Fruit fly (Drosophila melanogaster) whole organism, embryonic: ENCODE results near the gene Datp.

Experiments used
- Antp ChIP-seq: fragments of 200-800 bp; sonication (Bioruptor generic); optimal IDR thresholded peaks from 3 replicates; lab custom pipeline; 2016; ENCODE audit warnings: missing biosample characterization, missing genetic modification characterization
- BEAF-32 ChIP-seq: fragments of 200-800 bp; sonication (Bioruptor generic); optimal IDR thresholded peaks from 3 replicates; lab custom pipeline; 2017; ENCODE audit warnings: missing biosample characterization, missing genetic modification characterization, mild to moderate bottlenecking, moderate library complexity, missing genetic modification reagents
- Bdp1 ChIP-seq: fragments of 200-800 bp; sonication (Bioruptor generic); optimal IDR thresholded peaks from 3 replicates; lab custom pipeline; 2016; ENCODE audit warnings: missing biosample characterization, missing genetic modification characterization
- CG10565 ChIP-seq: fragments of 200-800 bp; sonication (Bioruptor generic); optimal IDR thresholded peaks from 3 replicates; lab custom pipeline; 2016; ENCODE audit warnings: missing biosample characterization, mild to moderate bottlenecking, missing genetic modification characterization
- CG10959 ChIP-seq: fragments of 200-800 bp; sonication (Bioruptor generic); IDR thresholded peaks from 2 replicates; pipeline ENCODE4 v1.3.6; 2022; ENCODE audit warnings: missing biosample characterization, missing genetic modification characterization
- CG11085 ChIP-seq: fragments of 200-800 bp; sonication (Bioruptor generic); IDR thresholded peaks from 2 replicates; pipeline ENCODE4 v1.3.6; 2022; ENCODE audit warnings: missing biosample characterization, missing genetic modification characterization
- CG11456 ChIP-seq: fragments of 200-800 bp; sonication (Bioruptor generic); IDR thresholded peaks from 3 replicates; pipeline ENCODE4 v1.3.6; 2022; ENCODE audit warnings: missing biosample characterization, missing genetic modification characterization
- CG11560 ChIP-seq: fragments of 200-800 bp; sonication (Bioruptor generic); IDR thresholded peaks from 3 replicates; pipeline ENCODE4 v1.3.6; 2022; ENCODE audit warnings: missing biosample characterization, missing genetic modification characterization
- CG12299 ChIP-seq: fragments of 200-800 bp; sonication (Bioruptor generic); optimal IDR thresholded peaks from 2 replicates; lab custom pipeline; 2018; ENCODE audit warnings: missing biosample characterization, mild to moderate bottlenecking, missing genetic modification characterization
- CG14965 ChIP-seq: fragments of 200-800 bp; sonication (Bioruptor generic); optimal IDR thresholded peaks from 2 replicates; lab custom pipeline; 2016; ENCODE audit warnings: missing biosample characterization, missing genetic modification characterization, borderline replicate concordance
- CG16815 ChIP-seq: fragments of 200-800 bp; sonication (Bioruptor generic); optimal IDR thresholded peaks from 3 replicates; lab custom pipeline; 2017; ENCODE audit warnings: missing biosample characterization, mild to moderate bottlenecking, missing genetic modification characterization
- CG17328 ChIP-seq: fragments of 200-800 bp; sonication (Bioruptor generic); IDR thresholded peaks from 2 replicates; pipeline ENCODE4 v1.3.6; 2022; ENCODE audit warnings: missing biosample characterization, missing genetic modification characterization
- CG2116 ChIP-seq: fragments of 200-800 bp; sonication (Bioruptor generic); optimal IDR thresholded peaks from 3 replicates; lab custom pipeline; 2018; ENCODE audit warnings: missing biosample characterization, mild to moderate bottlenecking, missing genetic modification characterization
- CG3065 ChIP-seq: fragments of 200-800 bp; sonication (Bioruptor generic); optimal IDR thresholded peaks from 2 replicates; lab custom pipeline; 2016; ENCODE audit warnings: missing biosample characterization, missing genetic modification characterization
- CG3407 ChIP-seq: fragments of 200-800 bp; sonication (Bioruptor generic); optimal IDR thresholded peaks from 2 replicates; lab custom pipeline; 2018; ENCODE audit warnings: missing biosample characterization, mild to moderate bottlenecking, missing genetic modification characterization
- CG34422 ChIP-seq: fragments of 200-800 bp; sonication (Bioruptor generic); IDR thresholded peaks from 3 replicates; pipeline ENCODE4 v1.3.6; 2022; ENCODE audit warnings: missing biosample characterization, missing genetic modification characterization
- CG6765 ChIP-seq: fragments of 200-800 bp; sonication (Bioruptor generic); optimal IDR thresholded peaks from 3 replicates; lab custom pipeline; 2017; ENCODE audit warnings: missing biosample characterization, mild to moderate bottlenecking, missing genetic modification characterization
- CG7987 ChIP-seq: fragments of 200-800 bp; sonication (Bioruptor generic); optimal IDR thresholded peaks from 2 replicates; lab custom pipeline; 2018; ENCODE audit warnings: missing biosample characterization, mild to moderate bottlenecking, missing genetic modification characterization, moderate library complexity
- CG8388 ChIP-seq: fragments of 200-800 bp; sonication (Bioruptor generic); optimal IDR thresholded peaks from 2 replicates; lab custom pipeline; 2019; ENCODE audit warnings: missing biosample characterization, mild to moderate bottlenecking, missing genetic modification characterization, moderate library complexity
- CG9797 ChIP-seq: fragments of 200-800 bp; sonication (Bioruptor generic); optimal IDR thresholded peaks from 3 replicates; lab custom pipeline; 2018; ENCODE audit warnings: missing biosample characterization, mild to moderate bottlenecking, missing genetic modification characterization
- CoRest ChIP-seq: fragments of 200-800 bp; sonication (Bioruptor generic); optimal IDR thresholded peaks from 3 replicates; lab custom pipeline; 2018; ENCODE audit warnings: missing biosample characterization, mild to moderate bottlenecking, missing genetic modification characterization, moderate library complexity
- Deaf1 ChIP-seq: fragments of 200-800 bp; optimal IDR thresholded peaks from 3 replicates; lab custom pipeline; 2019; ENCODE audit warnings: missing biosample characterization, mild to moderate bottlenecking, missing genetic modification characterization, moderate library complexity
- Dek ChIP-seq: fragments of 200-800 bp; sonication (Bioruptor generic); optimal IDR thresholded peaks from 3 replicates; lab custom pipeline; 2019; ENCODE audit warnings: missing biosample characterization, mild to moderate bottlenecking, missing genetic modification characterization, moderate library complexity
- Drgx ChIP-seq: fragments of 200-800 bp; sonication (Bioruptor generic); IDR thresholded peaks from 2 replicates; pipeline ENCODE4 v1.3.6; 2022; ENCODE audit warnings: missing biosample characterization, missing genetic modification characterization
- Fer1 ChIP-seq: fragments of 200-800 bp; sonication (Bioruptor generic); optimal IDR thresholded peaks from 2 replicates; lab custom pipeline; 2017; ENCODE audit warnings: missing biosample characterization, mild to moderate bottlenecking, missing genetic modification characterization
- Fer3 ChIP-seq: fragments of 200-800 bp; sonication (Bioruptor generic); optimal IDR thresholded peaks from 2 replicates; lab custom pipeline; 2018; ENCODE audit warnings: missing biosample characterization, mild to moderate bottlenecking, missing genetic modification characterization, moderate library complexity
- GATAe ChIP-seq: fragments of 200-800 bp; sonication (Bioruptor generic); conservative IDR thresholded peaks from 2 replicates; pipeline ENCODE4 v1.3.6; 2022; ENCODE audit warnings: missing biosample characterization, missing genetic modification characterization
- Gug ChIP-seq: fragments of 200-800 bp; sonication (Bioruptor generic); IDR thresholded peaks from 4 replicates; pipeline ENCODE4 v1.3.6; 2022; ENCODE audit warnings: missing biosample characterization, missing genetic modification characterization
- HHEX ChIP-seq: fragments of 200-800 bp; sonication (Bioruptor generic); optimal IDR thresholded peaks from 3 replicates; lab custom pipeline; 2017; ENCODE audit warnings: missing biosample characterization, mild to moderate bottlenecking, missing genetic modification characterization, missing genetic modification reagents
- HLH3B ChIP-seq: fragments of 200-800 bp; sonication (Bioruptor generic); IDR thresholded peaks from 2 replicates; pipeline ENCODE4 v1.3.6; 2022; ENCODE audit warnings: missing biosample characterization, missing genetic modification characterization
- HmgZ ChIP-seq: fragments of 200-800 bp; sonication (Bioruptor generic); optimal IDR thresholded peaks from 2 replicates; lab custom pipeline; 2018; ENCODE audit warnings: missing biosample characterization, mild to moderate bottlenecking, missing genetic modification characterization
- MBD-R2 ChIP-seq: fragments of 200-800 bp; sonication (Bioruptor generic); IDR thresholded peaks from 2 replicates; pipeline ENCODE4 v1.3.6; 2022; ENCODE audit warnings: missing biosample characterization, missing genetic modification characterization
- Nf-YB ChIP-seq: fragments of 200-800 bp; sonication (Bioruptor generic); optimal IDR thresholded peaks from 3 replicates; lab custom pipeline; 2019; ENCODE audit warnings: missing biosample characterization, mild to moderate bottlenecking, missing genetic modification characterization, moderate library complexity
- Poxn ChIP-seq: fragments of 200-800 bp; sonication (Bioruptor generic); IDR thresholded peaks from 2 replicates; pipeline ENCODE4 v1.3.6; 2022; ENCODE audit warnings: missing biosample characterization, missing genetic modification characterization
- Ptx1 ChIP-seq: fragments of 200-800 bp; sonication (Bioruptor generic); IDR thresholded peaks from 2 replicates; pipeline ENCODE4 v1.3.6; 2022; ENCODE audit warnings: missing biosample characterization, missing genetic modification characterization
- Tbp ChIP-seq: fragments of >200 bp; optimal IDR thresholded peaks from 2 replicates; lab custom pipeline; 2018; ENCODE audit warnings: missing biosample characterization, missing genetic modification characterization
- YL-1 ChIP-seq: fragments of 200-800 bp; sonication (Bioruptor generic); optimal IDR thresholded peaks from 3 replicates; lab custom pipeline; 2017; ENCODE audit warnings: missing biosample characterization, mild to moderate bottlenecking, missing genetic modification characterization
- da ChIP-seq: fragments of 200-800 bp; sonication (Bioruptor generic); optimal IDR thresholded peaks from 2 replicates; lab custom pipeline; 2016; ENCODE audit warnings: missing biosample characterization, missing genetic modification characterization
- exex ChIP-seq: fragments of 200-800 bp; sonication (Bioruptor generic); optimal IDR thresholded peaks from 4 replicates; lab custom pipeline; 2018; ENCODE audit warnings: missing biosample characterization, mild to moderate bottlenecking, missing genetic modification characterization, moderate library complexity
- fd102C ChIP-seq: fragments of 200-800 bp; sonication (Bioruptor generic); optimal IDR thresholded peaks from 2 replicates; lab custom pipeline; 2018; ENCODE audit warnings: missing biosample characterization, mild to moderate bottlenecking, missing genetic modification characterization, moderate library complexity
- gcm2 ChIP-seq: fragments of 200-800 bp; sonication (Bioruptor generic); optimal IDR thresholded peaks from 2 replicates; lab custom pipeline; 2016; ENCODE audit warnings: missing biosample characterization, missing genetic modification characterization
- gem ChIP-seq: fragments of 200-800 bp; sonication (Bioruptor generic); optimal IDR thresholded peaks from 2 replicates; lab custom pipeline; 2019; ENCODE audit warnings: missing biosample characterization, mild to moderate bottlenecking, missing genetic modification characterization, moderate library complexity
- hkb ChIP-seq, 2 experiments: fragments of 200-800 bp in 1 of 2; fragments of >200 bp in 1 of 2; sonication (Bioruptor generic) in 1 of 2; IDR thresholded peaks in 1 of 2; optimal IDR thresholded peaks in 1 of 2; 2 replicates each; pipeline versions ENCODE4 v1.3.6 to Lab custom; 2017 to 2022; ENCODE audit warnings: missing biosample characterization in 1 of 2, missing genetic modification characterization in 1 of 2
- hth ChIP-seq: fragments of >200 bp; optimal IDR thresholded peaks from 2 replicates; lab custom pipeline; 2017; ENCODE audit warnings: inconsistent platforms
- jumu ChIP-seq: fragments of 200-800 bp; sonication (Bioruptor generic); optimal IDR thresholded peaks from 3 replicates; lab custom pipeline; 2016; ENCODE audit warnings: missing biosample characterization, missing genetic modification characterization
- kah ChIP-seq: fragments of 200-800 bp; sonication (Bioruptor generic); optimal IDR thresholded peaks from 2 replicates; lab custom pipeline; 2018; ENCODE audit warnings: missing biosample characterization, mild to moderate bottlenecking, missing genetic modification characterization
- mirr ChIP-seq: fragments of 200-800 bp; sonication (Bioruptor generic); optimal IDR thresholded peaks from 3 replicates; lab custom pipeline; 2018; ENCODE audit warnings: missing biosample characterization, mild to moderate bottlenecking, missing genetic modification characterization
- pan ChIP-seq, 4 experiments: fragments of >200 bp in 3 of 4; fragments of 200-800 bp in 1 of 4; sonication (Bioruptor generic) in 1 of 4; optimal IDR thresholded peaks in 3 of 4; IDR thresholded peaks in 1 of 4; 2 replicates each; pipeline versions ENCODE4 v1.3.6 to Lab custom; 2017 to 2022; ENCODE audit warnings: missing biosample characterization in 2 of 4, missing genetic modification characterization in 2 of 4, mixed read lengths in 1 of 4
- sug ChIP-seq: fragments of 200-800 bp; optimal IDR thresholded peaks from 2 replicates; lab custom pipeline; 2019; ENCODE audit warnings: missing biosample characterization, mild to moderate bottlenecking, missing genetic modification characterization, moderate library complexity
- ttk ChIP-seq: fragments of 200-800 bp; sonication (Bioruptor generic); IDR thresholded peaks from 2 replicates; pipeline ENCODE4 v2.1.2; 2022; ENCODE audit warnings: missing biosample characterization, missing genetic modification characterization

Datp gene

dm6 chr2L:9954119-9954518, 15.5 kb upstream of the Datp start, which contains the start of the genes CG13126 and CG4709 (continued):
- TF ChIP-seq CoRest (peak; percentile 93), BEAF-32 (GFP tag; lab: Kevin White, UChicago) (peak; percentile 30), pan (optimal IDR thresholded peaks at IDR 0.05; lab: Kevin White, UChicago) (no peak), pan (GFP tag; optimal IDR thresholded peaks at IDR 0.05 in 1 of 2, IDR thresholded peaks at IDR 0.05 in 1 of 2) (peak in 1 of 2 experiments; percentile 94), CG16815 (GFP tag; lab: Kevin White, UChicago) (peak; percentile 80), jumu (GFP tag; lab: Kevin White, UChicago) (no peak), MBD-R2 (GFP tag; lab: Robert Waterston, UW) (peak; percentile 99), gem (tag; lab: Kevin White, UChicago) (peak; percentile 96), kah (peak; percentile 77), Nf-YB (GFP tag; lab: Kevin White, UChicago) (peak; percentile 78), mirr (GFP tag; lab: Kevin White, UChicago) (peak; percentile 27), da (no peak), CG10959 (GFP tag; lab: Robert Waterston, UW) (peak; percentile 80), GATAe (no peak; the same call in 1 of the 2 replicates), CG9797 (peak; percentile 43), CG11560 (tag; lab: Robert Waterston, UW) (no peak; the same call in 2 of the 3 replicates), CG34422 (GFP tag; lab: Robert Waterston, UW) (peak; percentile 93), Drgx (GFP tag; lab: Robert Waterston, UW) (peak; percentile 91), CG3065 (GFP tag; lab: Kevin White, UChicago) (peak; percentile 84), HHEX (GFP tag; lab: Kevin White, UChicago) (peak; percentile 92), gcm2 (GFP tag; lab: Kevin White, UChicago) (no peak), Tbp (GFP tag; lab: Kevin White, UChicago) (no peak), HmgZ (tag; lab: Kevin White, UChicago) (peak; percentile 85), Ptx1 (GFP tag; lab: Robert Waterston, UW) (peak; percentile 93), HLH3B (GFP tag; lab: Robert Waterston, UW) (peak; percentile 89), CG11456 (peak; percentile 83), CG12299 (tag; lab: Kevin White, UChicago) (peak; percentile 82), CG14965 (GFP tag; lab: Kevin White, UChicago) (no peak), Poxn (GFP tag; lab: Robert Waterston, UW) (no peak; the same call in 1 of the 2 replicates), ttk (GFP tag; lab: Robert Waterston, UW) (peak; percentile 89), Antp (peak; percentile 13), CG11085 (peak; percentile 77), CG3407 (GFP tag; lab: Kevin White, UChicago) (peak; percentile 79), CG17328 (peak; percentile 83), CG7987 (peak; percentile 60), Deaf1 (tag; lab: Kevin White, UChicago) (peak; percentile 73), Bdp1 (GFP tag; lab: Kevin White, UChicago) (peak; percentile 28), CG6765 (GFP tag; lab: Kevin White, UChicago) (peak; percentile 88), CG10565 (GFP tag; lab: Kevin White, UChicago) (peak; percentile 51), Gug (GFP tag; lab: Robert Waterston, UW) (peak; percentile 48; the same call in 2 of the 4 replicates), hkb (optimal IDR thresholded peaks at IDR 0.05; lab: Kevin White, UChicago) (no peak), hkb (GFP tag; IDR thresholded peaks at IDR 0.05; lab: Robert Waterston, UW) (peak; percentile 91), hth (no peak), exex (tag; lab: Kevin White, UChicago) (peak; percentile 74), CG8388 (peak; percentile 90), fd102C (GFP tag; lab: Kevin White, UChicago) (peak; percentile 59), YL-1 (GFP tag; lab: Kevin White, UChicago) (peak; percentile 85), Dek (tag; lab: Kevin White, UChicago) (peak; percentile 92), sug (tag; lab: Kevin White, UChicago) (peak; percentile 83), Fer3 (tag; lab: Kevin White, UChicago) (peak; percentile 94), Fer1 (peak; percentile 94), CG2116 (GFP tag; lab: Kevin White, UChicago) (peak; percentile 77)
